Fruit fly (Drosophila melanogaster): ENCODE measurements around the gene Prx6a.

Gene Prx6a

dm6 chr2L:2861140-2861884, 16.7 kb downstream of the Prx6a start:
- peak; percentile 38 for TF ChIP-seq cic (GFP tag; optimal IDR thresholded peaks at IDR 0.05)
- TF ChIP-seq Clk (GFP tag; optimal IDR thresholded peaks at IDR 0.05): no peak
- TF ChIP-seq Mnt (GFP tag; optimal IDR thresholded peaks at IDR 0.05): no peak
- TF ChIP-seq CG11617 (GFP tag; optimal IDR thresholded peaks at IDR 0.05): no peak
- peak; percentile 61 for TF ChIP-seq CG12768 (GFP tag; optimal IDR thresholded peaks at IDR 0.05)
- peak; percentile 68 for TF ChIP-seq kay (GFP tag; ENCODE audit: borderline replicate concordance)

DNA sequence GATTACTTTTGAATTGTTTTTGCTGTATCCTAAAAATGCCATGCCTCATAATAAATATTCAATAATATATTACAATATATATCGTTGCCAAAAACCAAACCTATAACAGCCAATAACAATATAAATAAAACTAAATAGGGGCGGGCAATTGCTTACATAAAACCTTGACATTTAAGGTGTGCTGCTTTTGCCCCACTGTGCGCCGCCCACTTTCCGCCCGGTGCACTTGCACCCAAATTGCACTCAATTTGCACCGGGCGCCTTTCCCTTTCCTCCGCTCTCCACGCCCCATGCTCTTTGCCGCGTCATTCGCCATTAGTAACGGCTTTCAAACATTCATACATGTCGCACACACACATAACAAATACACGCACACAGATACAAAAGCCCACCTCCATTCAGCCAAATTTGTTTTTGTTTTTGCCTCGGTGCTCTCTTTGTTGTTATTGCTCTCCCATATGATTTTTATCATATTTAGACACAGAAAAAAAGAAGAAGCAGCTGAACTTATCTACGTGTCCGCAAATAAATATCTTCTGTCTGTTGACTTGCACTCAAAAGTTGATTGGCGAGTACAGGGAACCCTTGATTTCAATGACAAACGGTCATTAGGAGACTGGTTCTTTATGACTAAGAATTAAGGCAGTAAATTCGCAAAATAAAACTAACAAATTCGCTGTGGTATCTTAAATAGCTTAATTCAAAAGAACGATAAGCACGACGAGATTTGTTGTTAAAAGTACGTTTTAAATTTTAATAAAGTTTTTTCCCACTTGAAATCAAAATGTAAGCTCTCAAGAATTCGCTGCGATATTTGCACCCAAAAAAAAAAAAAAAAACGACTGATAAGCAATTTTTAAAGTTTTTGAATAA, 19.9 kb downstream of the Prx6a start:
- TF ChIP-seq CG7045 (GFP tag; optimal IDR thresholded peaks at IDR 0.05) (peak; percentile 51), pad (GFP tag; optimal IDR thresholded peaks at IDR 0.05) (peak; percentile 30), CG14711 (tag; optimal IDR thresholded peaks at IDR 0.05) (peak; percentile 10), CG7101 (tag; optimal IDR thresholded peaks at IDR 0.05) (peak; percentile 15), Mnt (GFP tag; optimal IDR thresholded peaks at IDR 0.05) (peak; percentile 18), Clk (GFP tag; optimal IDR thresholded peaks at IDR 0.05) (no peak), cic (GFP tag; optimal IDR thresholded peaks at IDR 0.05) (peak; percentile 94), CG5204 (GFP tag; optimal IDR thresholded peaks at IDR 0.05) (peak; percentile 40), Crg-1 (GFP tag; optimal IDR thresholded peaks at IDR 0.05) (peak; percentile 36), CG33017 (tag; optimal IDR thresholded peaks at IDR 0.05) (no peak), tj (GFP tag; optimal IDR thresholded peaks at IDR 0.05) (peak; percentile 38), Hr96 (GFP tag; optimal IDR thresholded peaks at IDR 0.05) (peak; percentile 98), CG1620 (GFP tag; optimal IDR thresholded peaks at IDR 0.05) (no peak), CG11617 (GFP tag; optimal IDR thresholded peaks at IDR 0.05) (peak; percentile 65), bab1 (GFP tag; optimal IDR thresholded peaks at IDR 0.05) (no peak), cnc (optimal IDR thresholded peaks at IDR 0.05) (peak in 1 of 2 experiments; percentile 62), CG12768 (GFP tag; optimal IDR thresholded peaks at IDR 0.05) (peak; percentile 34), kay (GFP tag; ENCODE audit: borderline replicate concordance) (peak; percentile 99), ovo (GFP tag; optimal IDR thresholded peaks at IDR 0.05) (peak; percentile 89), toe (GFP tag; optimal IDR thresholded peaks at IDR 0.05) (peak; percentile 1)

DNA sequence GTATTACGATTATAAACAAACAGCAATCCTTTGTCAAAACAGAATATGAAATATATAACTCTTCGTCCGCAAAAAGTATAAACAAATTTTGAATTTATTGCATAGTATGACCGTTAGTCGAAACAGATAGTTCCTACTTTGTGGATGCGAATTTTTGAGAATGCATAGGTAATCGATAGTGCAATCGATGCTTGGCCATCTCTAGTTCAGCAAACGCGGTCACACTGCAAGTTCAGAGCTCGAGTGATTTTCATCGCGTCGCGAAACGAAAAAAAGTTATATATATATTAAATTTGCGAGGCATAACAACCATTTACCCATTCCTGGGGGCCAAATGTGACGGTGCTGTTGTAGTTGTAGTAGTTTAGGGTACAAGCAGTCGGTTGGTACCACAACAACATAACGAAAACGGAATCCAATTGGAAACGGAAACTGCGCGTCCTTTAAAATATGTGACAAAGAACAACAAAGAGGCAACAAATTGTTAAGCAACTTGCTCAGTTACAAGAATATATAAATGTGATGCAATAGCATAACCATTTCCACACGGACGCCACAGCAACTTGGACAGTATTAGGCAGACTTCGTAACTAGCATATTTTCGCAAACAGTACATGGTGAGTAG, 21.0 kb downstream of the Prx6a start, which contains the start of gene CG2991:
TSS of gene CG2991 (plus strand) at position 205 of the 625 bp plus-strand sequence.
- TF ChIP-seq bab1 (GFP tag; optimal IDR thresholded peaks at IDR 0.05) (peak; percentile 77), CG1620 (GFP tag; optimal IDR thresholded peaks at IDR 0.05) (peak; percentile 58), CG14711 (tag; optimal IDR thresholded peaks at IDR 0.05) (peak; percentile 46), CG11617 (GFP tag; optimal IDR thresholded peaks at IDR 0.05) (no peak), cic (GFP tag; optimal IDR thresholded peaks at IDR 0.05) (peak; percentile 60), pad (GFP tag; optimal IDR thresholded peaks at IDR 0.05) (no peak), Crg-1 (GFP tag; optimal IDR thresholded peaks at IDR 0.05) (peak; percentile 15), ovo (GFP tag; optimal IDR thresholded peaks at IDR 0.05) (no peak), CG12768 (GFP tag; optimal IDR thresholded peaks at IDR 0.05) (peak; percentile 14), CG33017 (tag; optimal IDR thresholded peaks at IDR 0.05) (no peak), Mnt (GFP tag; optimal IDR thresholded peaks at IDR 0.05) (peak; percentile 61), toe (GFP tag; optimal IDR thresholded peaks at IDR 0.05) (no peak), CG7101 (tag; optimal IDR thresholded peaks at IDR 0.05) (peak; percentile 55)

DNA sequence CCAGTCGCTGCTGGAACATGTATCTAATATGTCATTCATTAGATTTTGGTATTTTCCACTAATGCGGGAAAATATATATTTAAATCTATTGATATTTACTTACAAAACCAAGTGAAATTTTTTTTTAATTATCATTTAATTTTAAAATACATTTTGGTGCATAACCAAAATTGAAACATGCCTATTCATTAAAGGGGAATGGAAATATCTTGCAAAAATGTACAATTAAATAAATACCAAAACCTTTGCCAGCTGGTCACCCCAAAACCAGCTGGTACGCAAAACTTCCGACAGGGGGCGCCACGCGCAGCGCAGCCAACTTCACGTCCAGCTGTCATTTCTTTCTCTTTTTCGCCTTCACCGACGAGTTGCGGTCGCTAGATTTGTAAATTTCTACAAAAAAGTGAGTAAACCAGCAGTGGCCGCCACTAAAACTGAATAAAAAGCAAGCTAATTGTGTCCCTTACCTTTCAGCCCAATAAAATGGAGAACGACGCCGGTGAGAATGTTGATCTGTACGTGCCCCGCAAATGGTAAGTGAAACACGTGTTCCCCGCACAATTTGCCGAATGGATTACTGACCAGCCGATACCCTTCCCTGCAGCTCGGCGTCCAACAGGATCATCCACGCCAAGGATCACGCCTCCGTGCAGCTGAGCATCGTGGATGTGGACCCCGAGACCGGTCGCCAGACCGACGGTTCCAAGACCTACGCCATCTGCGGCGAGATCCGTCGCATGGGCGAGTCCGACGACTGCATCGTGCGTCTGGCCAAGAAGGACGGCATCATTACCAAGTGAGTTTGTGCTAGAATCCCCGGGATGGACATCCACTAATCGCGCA, 22.0 kb downstream of the Prx6a start, which contains the start of the genes CG3104 and RpS21:
TSS of gene CG3104 (minus strand) at position 6 of the 843 bp plus-strand sequence.
TSS of gene RpS21 (plus strand) at position 298 of the 843 bp plus-strand sequence.
- TF ChIP-seq bab1 (GFP tag; optimal IDR thresholded peaks at IDR 0.05) (peak; percentile 73), ovo (GFP tag; optimal IDR thresholded peaks at IDR 0.05) (peak; percentile 88), toe (GFP tag; optimal IDR thresholded peaks at IDR 0.05) (peak; percentile 83), CG11617 (GFP tag; optimal IDR thresholded peaks at IDR 0.05) (peak; percentile 92), CG14711 (tag; optimal IDR thresholded peaks at IDR 0.05) (peak; percentile 60), Hr96 (GFP tag; optimal IDR thresholded peaks at IDR 0.05) (peak; percentile 90), CG7101 (tag; optimal IDR thresholded peaks at IDR 0.05) (peak; percentile 88), kay (GFP tag; ENCODE audit: borderline replicate concordance) (no peak), CG12768 (GFP tag; optimal IDR thresholded peaks at IDR 0.05) (peak; percentile 75), pad (GFP tag; optimal IDR thresholded peaks at IDR 0.05) (peak; percentile 83), CG5204 (GFP tag; optimal IDR thresholded peaks at IDR 0.05) (peak; percentile 75), cic (GFP tag; optimal IDR thresholded peaks at IDR 0.05) (peak; percentile 65), cnc (optimal IDR thresholded peaks at IDR 0.05) (no peak), Mnt (GFP tag; optimal IDR thresholded peaks at IDR 0.05) (peak; percentile 95), Crg-1 (GFP tag; optimal IDR thresholded peaks at IDR 0.05) (peak; percentile 91), CG33017 (tag; optimal IDR thresholded peaks at IDR 0.05) (peak; percentile 53), tj (GFP tag; optimal IDR thresholded peaks at IDR 0.05) (peak; percentile 65), CG7045 (GFP tag; optimal IDR thresholded peaks at IDR 0.05) (peak; percentile 83), CG1620 (GFP tag; optimal IDR thresholded peaks at IDR 0.05) (peak; percentile 96), Clk (GFP tag; optimal IDR thresholded peaks at IDR 0.05) (peak; percentile 69)
